Worm (Caenorhabditis elegans) whole organism, L1 larva: ENCODE measurements around the gene Y53F4B.43.

Experiments
- aha-1 ChIP-seq: fragments of 150-350 bp; optimal IDR thresholded peaks from 2 replicates; lab custom pipeline; 2014; ENCODE audit warnings: missing biosample characterization, missing genetic modification characterization
- alr-1 ChIP-seq: fragments of 200-800 bp; sonication (Bioruptor generic); optimal IDR thresholded peaks from 2 replicates; lab custom pipeline; 2018; ENCODE audit warnings: borderline replicate concordance, mild to moderate bottlenecking, missing genetic modification characterization, missing compliant biosample characterization
- ama-1 ChIP-seq: fragments of 150-350 bp; optimal IDR thresholded peaks from 2 replicates; lab custom pipeline; 2014
- lin-13 ChIP-seq: fragments of 150-350 bp; optimal IDR thresholded peaks from 2 replicates; lab custom pipeline; 2014; ENCODE audit warnings: missing biosample characterization, missing genetic modification reagents, missing genetic modification characterization
- lin-14 ChIP-seq: fragments of 200-800 bp; sonication (Bioruptor generic); optimal IDR thresholded peaks from 2 replicates; lab custom pipeline; 2018; ENCODE audit warnings: mild to moderate bottlenecking, missing genetic modification characterization, moderate library complexity, missing compliant biosample characterization
- mdl-1 ChIP-seq, 2 experiments: fragments of 150-350 bp; optimal IDR thresholded peaks; 2 replicates each; lab custom pipeline; 2014 to 2017; ENCODE audit warnings: missing biosample characterization in 2 of 2, missing genetic modification characterization in 2 of 2, inconsistent platforms in 1 of 2
- nhr-11 ChIP-seq: fragments of 150-350 bp; optimal IDR thresholded peaks from 2 replicates; lab custom pipeline; 2014; ENCODE audit warnings: missing biosample characterization, missing genetic modification characterization
- nhr-76 ChIP-seq: sonication (generic microtip); optimal IDR thresholded peaks from 2 replicates; lab custom pipeline; 2017; ENCODE audit warnings: missing biosample characterization, missing genetic modification characterization
- pqm-1 ChIP-seq: sonication (generic microtip); optimal IDR thresholded peaks from 3 replicates; lab custom pipeline; 2017; ENCODE audit warnings: missing biosample characterization, missing genetic modification characterization
- snpc-4 ChIP-seq: fragments of 150-350 bp; optimal IDR thresholded peaks from 2 replicates; lab custom pipeline; 2014; ENCODE audit warnings: missing biosample characterization, missing genetic modification characterization
- swsn-7 ChIP-seq: sonication (generic microtip); optimal IDR thresholded peaks from 2 replicates; lab custom pipeline; 2016; ENCODE audit warnings: missing genetic modification characterization, missing compliant biosample characterization
- unc-130 ChIP-seq: fragments of 150-350 bp; optimal IDR thresholded peaks from 2 replicates; lab custom pipeline; 2017; ENCODE audit warnings: missing biosample characterization, missing genetic modification characterization, inconsistent platforms
- ztf-11 ChIP-seq, 2 experiments: sonication (generic microtip); optimal IDR thresholded peaks; 2 replicates each; lab custom pipeline; 2016 to 2017; ENCODE audit warnings: missing genetic modification characterization in 2 of 2, missing biosample characterization in 1 of 2, missing compliant biosample characterization in 1 of 2

DNA sequence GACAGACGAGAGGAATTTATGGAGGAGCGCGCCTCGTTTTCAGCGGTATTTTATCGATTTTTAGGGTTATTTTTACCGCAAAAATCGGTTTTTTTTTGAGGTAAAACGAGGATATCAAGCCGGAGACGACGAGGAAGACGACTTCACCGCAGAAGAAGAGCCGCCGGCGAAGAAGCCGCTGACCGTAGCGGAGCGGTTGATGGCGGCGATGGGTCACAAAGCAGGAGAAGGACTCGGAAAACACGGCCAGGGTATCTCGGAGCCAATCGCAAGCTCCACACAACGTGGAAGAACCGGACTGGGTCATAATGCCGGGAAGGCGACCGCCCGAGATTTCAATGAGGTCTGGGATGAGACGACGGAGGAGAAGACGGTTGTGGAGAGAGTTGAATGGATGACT lies 38.1 kb downstream of the Y53F4B.43 start:
- TF ChIP-seq unc-130 = no peak
- no peak for TF ChIP-seq alr-1 (tag; lab: Kevin White, UChicago)
- TF ChIP-seq lin-14 (GFP tag; lab: Kevin White, UChicago) = no peak
- TF ChIP-seq pqm-1 (tag; lab: Kevin White, UChicago) = no peak
- TF ChIP-seq ama-1 (lab: Kevin White, UChicago) = no peak
- no peak for TF ChIP-seq nhr-76
- no peak for TF ChIP-seq mdl-1 (tag; optimal IDR thresholded peaks at IDR 0.05; lab: Kevin White, UChicago)
- no peak for TF ChIP-seq swsn-7 (tag; lab: Kevin White, UChicago)
- TF ChIP-seq nhr-11 (tag; lab: Kevin White, UChicago) = no peak
- TF ChIP-seq snpc-4 (tag; lab: Kevin White, UChicago) = no peak
- TF ChIP-seq lin-13 (GFP tag; lab: Kevin White, UChicago) = no peak
- TF ChIP-seq ztf-11 (tag; optimal IDR thresholded peaks at IDR 0.05; lab: Kevin White, UChicago) = no peak
- TF ChIP-seq aha-1 (tag; lab: Kevin White, UChicago) = no peak
